Fruit fly (Drosophila melanogaster): ENCODE data around the gene Eip74EF.

Eip74EF gene

DNA sequence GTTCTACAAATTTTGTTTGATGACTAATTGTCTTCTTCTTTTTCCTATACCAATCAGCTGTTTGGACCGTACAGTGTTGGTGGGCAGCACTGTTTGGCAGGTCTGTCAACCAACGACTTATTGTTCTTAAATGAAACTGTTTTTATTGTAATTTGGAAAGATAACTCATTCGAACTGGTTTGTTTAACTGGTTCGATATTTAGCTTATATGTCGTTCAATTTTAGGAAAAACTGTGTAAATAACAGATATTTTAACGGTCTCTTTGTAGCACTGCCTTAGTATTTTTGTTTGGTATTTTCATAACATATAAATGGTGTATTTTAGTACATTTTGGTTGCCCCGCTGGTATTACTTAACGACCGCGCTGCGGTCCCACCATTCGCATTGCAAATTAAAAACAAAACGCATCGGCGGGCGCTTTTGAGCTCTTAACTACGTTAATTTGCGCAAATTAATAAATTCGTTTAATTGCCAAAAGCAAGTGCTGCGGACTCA lies 2.4 kb upstream of the Eip74EF start, which contains the start of the genes Vps60 and anchor (continued):
- TF ChIP-seq tin (GFP tag; optimal IDR thresholded peaks at IDR 0.05), result peak; percentile 67
- TF ChIP-seq dm (GFP tag; optimal IDR thresholded peaks at IDR 0.05), result peak; percentile 26
- no peak for TF ChIP-seq CG11093 (GFP tag; IDR thresholded peaks at IDR 0.05)
- TF ChIP-seq exex (tag; optimal IDR thresholded peaks at IDR 0.05), result peak; percentile 31
- TF ChIP-seq ems (GFP tag; optimal IDR thresholded peaks at IDR 0.05), result peak; percentile 75
- peak; percentile 70 for TF ChIP-seq jumu (GFP tag; optimal IDR thresholded peaks at IDR 0.05)
- peak; percentile 63 for TF ChIP-seq Antp (GFP tag; optimal IDR thresholded peaks at IDR 0.05)
- no peak for TF ChIP-seq pan (optimal IDR thresholded peaks at IDR 0.05)
- TF ChIP-seq pan (GFP tag; optimal IDR thresholded peaks at IDR 0.05 in 1 of 2, IDR thresholded peaks at IDR 0.05 in 1 of 2), result no peak
- peak; percentile 40 for TF ChIP-seq Hmx (GFP tag; optimal IDR thresholded peaks at IDR 0.05)
- peak; percentile 90 for TF ChIP-seq sens (GFP tag)
- peak; percentile 18 for TF ChIP-seq CG8290 (GFP tag; optimal IDR thresholded peaks at IDR 0.05)
- no peak for TF ChIP-seq CG8290 (tag; optimal IDR thresholded peaks at IDR 0.05)
- no peak for TF ChIP-seq ssp (GFP tag; IDR thresholded peaks at IDR 0.05)
- TF ChIP-seq Dip2 (GFP tag; IDR thresholded peaks at IDR 0.05), result no peak
- TF ChIP-seq unpg (GFP tag; optimal IDR thresholded peaks at IDR 0.05), result peak; percentile 37
- peak; percentile 33 for TF ChIP-seq crc (GFP tag; optimal IDR thresholded peaks at IDR 0.05)
- TF ChIP-seq CG2116 (GFP tag; optimal IDR thresholded peaks at IDR 0.05), result peak; percentile 79
- 0 out of 3 replicates have a peak, but pooled peaks have one; percentile 61 for TF ChIP-seq Dbx (GFP tag; IDR thresholded peaks at IDR 0.05)
- no peak for TF ChIP-seq CG14050 (GFP tag; IDR thresholded peaks at IDR 0.05)
- TF ChIP-seq Neu2 (GFP tag; optimal IDR thresholded peaks at IDR 0.05; ENCODE audit: borderline replicate concordance), result peak; percentile 15
- TF ChIP-seq fu2 (GFP tag; optimal IDR thresholded peaks at IDR 0.05), result peak; percentile 58
- TF ChIP-seq CG3847 (GFP tag; IDR thresholded peaks at IDR 0.05), result peak; percentile 30; the same call in 1 of the 2 replicates
- no peak for TF ChIP-seq CG13123 (GFP tag; optimal IDR thresholded peaks at IDR 0.05)
- TF ChIP-seq insv (GFP tag; optimal IDR thresholded peaks at IDR 0.05), result peak in 1 of 2 experiments; percentile 34
- peak; percentile 66 to 76 for TF ChIP-seq dpn (GFP tag; optimal IDR thresholded peaks at IDR 0.05)
- no peak for TF ChIP-seq CG14860 (GFP tag; IDR thresholded peaks at IDR 0.05; ENCODE audit: partially characterized antibody)
- peak; percentile 48 for TF ChIP-seq CG8388 (GFP tag; optimal IDR thresholded peaks at IDR 0.05)
- TF ChIP-seq CG2129 (GFP tag; IDR thresholded peaks at IDR 0.05; ENCODE audit: partially characterized antibody), result no peak
- no peak for TF ChIP-seq CG2199 (GFP tag; IDR thresholded peaks at IDR 0.05)
- TF ChIP-seq CG17912 (GFP tag; optimal IDR thresholded peaks at IDR 0.05), result no peak
- peak; percentile 17 for TF ChIP-seq slp2 (GFP tag; optimal IDR thresholded peaks at IDR 0.05)
- TF ChIP-seq Asciz (GFP tag; optimal IDR thresholded peaks at IDR 0.05), result peak; percentile 13
- TF ChIP-seq CG11504 (tag; optimal IDR thresholded peaks at IDR 0.05), result peak; percentile 68
- TF ChIP-seq trem (tag; optimal IDR thresholded peaks at IDR 0.05), result peak; percentile 97
- peak; percentile 84 for TF ChIP-seq CG2120 (GFP tag; optimal IDR thresholded peaks at IDR 0.05)
- TF ChIP-seq CG18599 (GFP tag; optimal IDR thresholded peaks at IDR 0.05), result peak; percentile 57
- peak; percentile 41 for TF ChIP-seq Scr (GFP tag; IDR thresholded peaks at IDR 0.05; ENCODE audit: partially characterized antibody)
- peak; percentile 44 for TF ChIP-seq zen (tag; optimal IDR thresholded peaks at IDR 0.05)
- peak; percentile 4 for TF ChIP-seq CG10462 (GFP tag; optimal IDR thresholded peaks at IDR 0.05)
- TF ChIP-seq CG9817 (tag; optimal IDR thresholded peaks at IDR 0.05), result peak; percentile 11
- peak; percentile 8 for TF ChIP-seq scrt (GFP tag; optimal IDR thresholded peaks at IDR 0.05)
- peak; percentile 41 for TF ChIP-seq CG1647 (GFP tag; optimal IDR thresholded peaks at IDR 0.05)
- peak; percentile 70 for TF ChIP-seq CG1792 (GFP tag; optimal IDR thresholded peaks at IDR 0.05)
- peak; percentile 71 for TF ChIP-seq chn (GFP tag; optimal IDR thresholded peaks at IDR 0.05)
- TF ChIP-seq Trl (optimal IDR thresholded peaks at IDR 0.05), result no peak
- TF ChIP-seq Trl (GFP tag; optimal IDR thresholded peaks at IDR 0.05), result peak; percentile 64
- TF ChIP-seq CG6272 (GFP tag; IDR thresholded peaks at IDR 0.05), result no peak
- TF ChIP-seq kah (GFP tag; optimal IDR thresholded peaks at IDR 0.05), result no peak
- peak; percentile 49 for TF ChIP-seq CG10654 (GFP tag; optimal IDR thresholded peaks at IDR 0.05)
- TF ChIP-seq ro (GFP tag; IDR thresholded peaks at IDR 0.05), result no peak
- TF ChIP-seq CG3281 (GFP tag; optimal IDR thresholded peaks at IDR 0.05), result peak; percentile 48
